Worm (Caenorhabditis elegans): ENCODE data around the gene F19B10.1.

Gene F19B10.1

ce11 chrII:3673493-3673892 is 9.5 kb upstream of the F19B10.1 start, which contains the start of gene sea-1:
TSS of gene sea-1 (minus strand) at chrII:3673593.
- TF ChIP-seq fos-1 (tag; optimal IDR thresholded peaks at IDR 0.05) (no peak), fkh-2 (tag; optimal IDR thresholded peaks at IDR 0.05) (no peak), nhr-11 (tag; optimal IDR thresholded peaks at IDR 0.05) (no peak), pqm-1 (tag; optimal IDR thresholded peaks at IDR 0.05) (no peak), zag-1 (tag; optimal IDR thresholded peaks at IDR 0.05) (no peak), elt-2 (tag; optimal IDR thresholded peaks at IDR 0.05) (no peak), nhr-12 (tag; optimal IDR thresholded peaks at IDR 0.05) (no peak), unc-39 (tag; optimal IDR thresholded peaks at IDR 0.05) (no peak), ama-1 (optimal IDR thresholded peaks at IDR 0.05) (no peak), eor-1 (tag; optimal IDR thresholded peaks at IDR 0.05) (no peak), skn-1 (tag; optimal IDR thresholded peaks at IDR 0.05) (no peak), daf-12 (tag; optimal IDR thresholded peaks at IDR 0.05) (no peak), elt-1 (tag; optimal IDR thresholded peaks at IDR 0.05) (no peak), aly-2 (tag; optimal IDR thresholded peaks at IDR 0.05) (no peak), elt-3 (tag; optimal IDR thresholded peaks at IDR 0.05) (no peak), ztf-11 (tag; optimal IDR thresholded peaks at IDR 0.05) (no peak), sea-2 (GFP tag; optimal IDR thresholded peaks at IDR 0.05) (no peak)

ce11 chrII:3675176-3675575 is 7.8 kb upstream of the F19B10.1 start, which contains the start of gene F19B10.2:
TSS of gene F19B10.2 (plus strand) at chrII:3675476.
- TF ChIP-seq R02D3.7 (tag; optimal IDR thresholded peaks at IDR 0.05), result no peak
- TF ChIP-seq ceh-82 (tag; optimal IDR thresholded peaks at IDR 0.05), result no peak

ce11 chrII:3678978-3679377 is 4.0 kb upstream of the F19B10.1 start:
- TF ChIP-seq elt-2 (tag; optimal IDR thresholded peaks at IDR 0.05) (no peak), aly-2 (tag; optimal IDR thresholded peaks at IDR 0.05) (no peak), nhr-77 (tag; optimal IDR thresholded peaks at IDR 0.05) (no peak), sea-2 (GFP tag; optimal IDR thresholded peaks at IDR 0.05) (no peak), lin-39 (tag; optimal IDR thresholded peaks at IDR 0.05) (no peak), ztf-4 (tag; optimal IDR thresholded peaks at IDR 0.05) (no peak), lin-15B (tag; optimal IDR thresholded peaks at IDR 0.05) (no peak), hmg-11 (tag; optimal IDR thresholded peaks at IDR 0.05) (no peak), ceh-16 (tag; optimal IDR thresholded peaks at IDR 0.05) (no peak), fkh-2 (tag; optimal IDR thresholded peaks at IDR 0.05) (no peak), ceh-9 (tag; optimal IDR thresholded peaks at IDR 0.05) (no peak)

- no peak for TF ChIP-seq ztf-11 (tag; optimal IDR thresholded peaks at IDR 0.05)
- TF ChIP-seq ZK546.5 (tag; optimal IDR thresholded peaks at IDR 0.05), result no peak
- no peak for TF ChIP-seq ceh-82 (tag; optimal IDR thresholded peaks at IDR 0.05)
- TF ChIP-seq nhr-25 (tag; optimal IDR thresholded peaks at IDR 0.05), result no peak
- TF ChIP-seq ceh-28 (tag; optimal IDR thresholded peaks at IDR 0.05), result no peak
- TF ChIP-seq jun-1 (tag; optimal IDR thresholded peaks at IDR 0.05), result no peak
- no peak for TF ChIP-seq nhr-76 (tag; optimal IDR thresholded peaks at IDR 0.05)
- no peak for TF ChIP-seq nhr-237 (tag; optimal IDR thresholded peaks at IDR 0.05)
- TF ChIP-seq skn-1 (tag; optimal IDR thresholded peaks at IDR 0.05), result no peak
- TF ChIP-seq eor-1 (tag; optimal IDR thresholded peaks at IDR 0.05), result no peak
- no peak for TF ChIP-seq fkh-2 (tag; optimal IDR thresholded peaks at IDR 0.05)
- no peak for TF ChIP-seq pqm-1 (tag; optimal IDR thresholded peaks at IDR 0.05)
Measured at ce11 chrII:3680366-3680765, 2.6 kb upstream of the F19B10.1 start.

ce11 chrII:3681365-3682083 is 1.5 kb upstream of the F19B10.1 start, which contains the start of gene F19B10.10:
TSS of gene F19B10.10 (minus strand) at chrII:3681415.
- no peak for TF ChIP-seq pha-4 (tag; optimal IDR thresholded peaks at IDR 0.05)
- TF ChIP-seq nhr-25 (tag; optimal IDR thresholded peaks at IDR 0.05), result no peak
- TF ChIP-seq elt-1 (tag; optimal IDR thresholded peaks at IDR 0.05), result no peak
- TF ChIP-seq egl-5 (tag; optimal IDR thresholded peaks at IDR 0.05), result no peak
- TF ChIP-seq R02D3.7 (tag; optimal IDR thresholded peaks at IDR 0.05), result no peak
- TF ChIP-seq ceh-82 (tag; optimal IDR thresholded peaks at IDR 0.05), result no peak
- TF ChIP-seq nhr-237 (tag; optimal IDR thresholded peaks at IDR 0.05), result no peak
- no peak for TF ChIP-seq daf-12 (tag; optimal IDR thresholded peaks at IDR 0.05)
- no peak for TF ChIP-seq nhr-23 (tag; optimal IDR thresholded peaks at IDR 0.05)
- no peak for TF ChIP-seq mdl-1 (tag; optimal IDR thresholded peaks at IDR 0.05)
- TF ChIP-seq unc-39 (tag; optimal IDR thresholded peaks at IDR 0.05), result no peak
- no peak for TF ChIP-seq nhr-67 (tag; optimal IDR thresholded peaks at IDR 0.05)
- no peak for TF ChIP-seq eor-1 (tag; optimal IDR thresholded peaks at IDR 0.05)
- TF ChIP-seq skn-1 (tag; optimal IDR thresholded peaks at IDR 0.05), result no peak

All from whole organism, L3 larva.